Worm (Caenorhabditis elegans): Measurements from ENCODE around the gene Y39B6A.29.

- peak; percentile 54 for TF ChIP-seq skn-1 (tag; optimal IDR thresholded peaks at IDR 0.05)
- TF ChIP-seq nhr-23 (tag; optimal IDR thresholded peaks at IDR 0.05), result no peak
- peak; percentile 98 for TF ChIP-seq elt-2 (tag; optimal IDR thresholded peaks at IDR 0.05)
- TF ChIP-seq daf-12 (tag; optimal IDR thresholded peaks at IDR 0.05), result no peak
- no peak for TF ChIP-seq nhr-76 (tag; optimal IDR thresholded peaks at IDR 0.05)
- TF ChIP-seq ZK546.5 (tag; optimal IDR thresholded peaks at IDR 0.05), result no peak
- TF ChIP-seq nhr-25 (tag; optimal IDR thresholded peaks at IDR 0.05), result no peak
- TF ChIP-seq pqm-1 (tag; optimal IDR thresholded peaks at IDR 0.05), result peak; percentile 95
Measured at ce11 chrV:19051425-19051824, 26.8 kb upstream of the Y39B6A.29 start.
